Worm (Caenorhabditis elegans): Measurements from ENCODE around the gene T26A5.6.

- no peak for TF ChIP-seq gmeb-2 (tag; optimal IDR thresholded peaks at IDR 0.05)
- TF ChIP-seq sox-2 (GFP tag; IDR thresholded peaks at IDR 0.05) = no peak
- TF ChIP-seq elt-4 (tag; optimal IDR thresholded peaks at IDR 0.05) = no peak
- no peak for TF ChIP-seq nhr-11 (tag; optimal IDR thresholded peaks at IDR 0.05)
- no peak for TF ChIP-seq dve-1 (tag; optimal IDR thresholded peaks at IDR 0.05)
- no peak for TF ChIP-seq pag-3 (tag; optimal IDR thresholded peaks at IDR 0.05; ENCODE audit: borderline replicate concordance)
- no peak for TF ChIP-seq lin-11 (tag; optimal IDR thresholded peaks at IDR 0.05)
- TF ChIP-seq unc-55 (GFP tag; optimal IDR thresholded peaks at IDR 0.05) = peak; percentile 1
- TF ChIP-seq ama-1 (optimal IDR thresholded peaks at IDR 0.05) = no peak
- no peak for TF ChIP-seq elt-2 (tag; optimal IDR thresholded peaks at IDR 0.05)
- no peak for TF ChIP-seq pha-4 (tag; optimal IDR thresholded peaks at IDR 0.05)
- no peak for TF ChIP-seq che-1 (tag; optimal IDR thresholded peaks at IDR 0.05)
- no peak for TF ChIP-seq C38D4.7 (GFP tag; optimal IDR thresholded peaks at IDR 0.05)
- TF ChIP-seq fkh-10 (GFP tag; optimal IDR thresholded peaks at IDR 0.05) = no peak
Observed at ce11 chrIII:6488916-6489315, 38.4 kb upstream of the T26A5.6 start.

Data from whole organism, late embryonic.